Worm (Caenorhabditis elegans) whole organism, mixed stage, embryonic: ENCODE data around the gene B0491.6.

Source experiments
- M03D4.4 ChIP-seq: sonication (generic microtip); optimal IDR thresholded peaks from 2 replicates; lab custom pipeline; 2017; ENCODE audit warnings: mild to moderate bottlenecking, missing genetic modification characterization, missing compliant biosample characterization
- blmp-1 ChIP-seq: fragments of 150-350 bp; optimal IDR thresholded peaks from 2 replicates; lab custom pipeline; 2014; ENCODE audit warnings: missing biosample characterization, missing genetic modification characterization
- ceh-39 ChIP-seq: fragments of 150-350 bp; optimal IDR thresholded peaks from 2 replicates; lab custom pipeline; 2014; ENCODE audit warnings: missing biosample characterization, missing genetic modification characterization
- ceh-43 ChIP-seq: fragments of 200-800 bp; sonication (Bioruptor generic); optimal IDR thresholded peaks from 2 replicates; lab custom pipeline; 2018; ENCODE audit warnings: mild to moderate bottlenecking, missing genetic modification characterization, moderate library complexity, missing compliant biosample characterization
- ceh-83 ChIP-seq: fragments of 200-800 bp; sonication (Bioruptor generic); optimal IDR thresholded peaks from 2 replicates; lab custom pipeline; 2018; ENCODE audit warnings: mild to moderate bottlenecking, missing genetic modification characterization, missing compliant biosample characterization
- ces-1 ChIP-seq: fragments of 150-350 bp; optimal IDR thresholded peaks from 2 replicates; lab custom pipeline; 2014; ENCODE audit warnings: missing biosample characterization, missing genetic modification reagents, missing genetic modification characterization
- cnd-1 ChIP-seq: fragments of 200-800 bp; sonication (Bioruptor generic); optimal IDR thresholded peaks from 2 replicates; lab custom pipeline; 2018; ENCODE audit warnings: mild to moderate bottlenecking, missing genetic modification characterization, missing compliant biosample characterization
- drap-1 ChIP-seq: fragments of 200-800 bp; sonication (Bioruptor generic); optimal IDR thresholded peaks from 3 replicates; lab custom pipeline; 2018; ENCODE audit warnings: mild to moderate bottlenecking, missing genetic modification characterization, missing compliant biosample characterization
- elt-1 ChIP-seq: sonication (generic microtip); optimal IDR thresholded peaks from 2 replicates; lab custom pipeline; 2017; ENCODE audit warnings: missing genetic modification characterization, mild to moderate bottlenecking, missing compliant biosample characterization, antibody characterized with exemption, moderate library complexity, borderline replicate concordance; ENCODE audit not compliant: insufficient read depth
- flh-1 ChIP-seq: fragments of 200-800 bp; sonication (Bioruptor generic); optimal IDR thresholded peaks from 2 replicates; lab custom pipeline; 2018; ENCODE audit warnings: mild to moderate bottlenecking, missing genetic modification characterization, moderate library complexity, missing compliant biosample characterization
- ham-2 ChIP-seq: fragments of 200-800 bp; sonication (Bioruptor generic); optimal IDR thresholded peaks from 2 replicates; lab custom pipeline; 2018; ENCODE audit warnings: mild to moderate bottlenecking, missing genetic modification characterization, missing compliant biosample characterization
- hlh-1 ChIP-seq: fragments of 150-350 bp; optimal IDR thresholded peaks from 2 replicates; lab custom pipeline; 2014; ENCODE audit warnings: missing biosample characterization, missing genetic modification reagents, missing genetic modification characterization
- lin-13 ChIP-seq: fragments of 150-350 bp; optimal IDR thresholded peaks from 2 replicates; lab custom pipeline; 2014; ENCODE audit warnings: missing biosample characterization, missing genetic modification characterization
- lin-32 ChIP-seq: fragments of 200-800 bp; sonication (Bioruptor generic); optimal IDR thresholded peaks from 2 replicates; lab custom pipeline; 2018; ENCODE audit warnings: mild to moderate bottlenecking, missing genetic modification characterization, missing compliant biosample characterization
- lsy-2 ChIP-seq: fragments of 150-350 bp; optimal IDR thresholded peaks from 2 replicates; lab custom pipeline; 2014; ENCODE audit warnings: missing biosample characterization, missing genetic modification characterization
- mab-5 ChIP-seq: fragments of 150-350 bp; optimal IDR thresholded peaks from 2 replicates; lab custom pipeline; 2014; ENCODE audit warnings: missing biosample characterization, missing genetic modification characterization
- mep-1 ChIP-seq: fragments of 150-350 bp; optimal IDR thresholded peaks from 2 replicates; lab custom pipeline; 2017; ENCODE audit warnings: missing biosample characterization, missing genetic modification reagents, missing genetic modification characterization, inconsistent platforms
- mls-2 ChIP-seq: sonication (generic microtip); optimal IDR thresholded peaks from 2 replicates; lab custom pipeline; 2016; ENCODE audit warnings: mild to moderate bottlenecking, missing genetic modification characterization, moderate library complexity, missing compliant biosample characterization
- nhr-12 ChIP-seq: fragments of 150-350 bp; optimal IDR thresholded peaks from 2 replicates; lab custom pipeline; 2014; ENCODE audit warnings: missing biosample characterization, missing genetic modification characterization
- nhr-2 ChIP-seq: fragments of 150-350 bp; optimal IDR thresholded peaks from 2 replicates; lab custom pipeline; 2014; ENCODE audit warnings: missing biosample characterization, missing genetic modification characterization
- nhr-237 ChIP-seq: fragments of 150-350 bp; optimal IDR thresholded peaks from 2 replicates; lab custom pipeline; 2014; ENCODE audit warnings: missing biosample characterization, missing genetic modification characterization
- nhr-28 ChIP-seq: fragments of 150-350 bp; optimal IDR thresholded peaks from 2 replicates; lab custom pipeline; 2014; ENCODE audit warnings: missing biosample characterization, missing genetic modification characterization
- nhr-76 ChIP-seq: sonication (generic microtip); optimal IDR thresholded peaks from 2 replicates; lab custom pipeline; 2017; ENCODE audit warnings: missing biosample characterization, missing genetic modification characterization
- pha-4 ChIP-seq: fragments of 150-350 bp; optimal IDR thresholded peaks from 2 replicates; lab custom pipeline; 2018; ENCODE audit warnings: missing biosample characterization, missing genetic modification reagents, missing genetic modification characterization
- sem-2 ChIP-seq: fragments of 200-800 bp; sonication (Bioruptor generic); optimal IDR thresholded peaks from 2 replicates; lab custom pipeline; 2018; ENCODE audit warnings: mild to moderate bottlenecking, missing genetic modification characterization, missing compliant biosample characterization
- snpc-4 ChIP-seq: fragments of 150-350 bp; optimal IDR thresholded peaks from 2 replicates; lab custom pipeline; 2014; ENCODE audit warnings: missing biosample characterization, missing genetic modification characterization
- sptf-1 ChIP-seq: sonication (generic microtip); optimal IDR thresholded peaks from 2 replicates; lab custom pipeline; 2017; ENCODE audit warnings: mild to moderate bottlenecking, missing genetic modification characterization, moderate library complexity, missing compliant biosample characterization
- unc-120 ChIP-seq: sonication (generic microtip); optimal IDR thresholded peaks from 2 replicates; lab custom pipeline; 2017; ENCODE audit warnings: missing genetic modification characterization, missing compliant biosample characterization; ENCODE audit not compliant: poor library complexity, severe bottlenecking
- unc-39 ChIP-seq: fragments of 150-350 bp; optimal IDR thresholded peaks from 2 replicates; lab custom pipeline; 2014; ENCODE audit warnings: missing biosample characterization, missing genetic modification characterization
- unc-62 ChIP-seq: fragments of 150-350 bp; optimal IDR thresholded peaks from 2 replicates; lab custom pipeline; 2014; ENCODE audit warnings: missing biosample characterization, missing genetic modification reagents, missing genetic modification characterization
- zip-8 ChIP-seq: fragments of 150-350 bp; optimal IDR thresholded peaks from 2 replicates; lab custom pipeline; 2014; ENCODE audit warnings: missing biosample characterization, missing genetic modification characterization
- ztf-11 ChIP-seq: fragments of 150-350 bp; optimal IDR thresholded peaks from 2 replicates; lab custom pipeline; 2014; ENCODE audit warnings: missing biosample characterization, missing genetic modification characterization

The B0491.6 gene

ce11 chrII:11390865-11391264 is 42.7 kb upstream of the B0491.6 start, which contains the start of gene shn-1:
shn-1 (minus strand) TSS chrII:11390965.
- TF ChIP-seq mep-1 (tag; lab: Kevin White, UChicago) (no peak), nhr-76 (tag; lab: Kevin White, UChicago) (no peak), ceh-43 (GFP tag; lab: Kevin White, UChicago) (no peak), blmp-1 (no peak)
- TF ChIP-seq, all 35 proteins: peak for 0

DNA sequence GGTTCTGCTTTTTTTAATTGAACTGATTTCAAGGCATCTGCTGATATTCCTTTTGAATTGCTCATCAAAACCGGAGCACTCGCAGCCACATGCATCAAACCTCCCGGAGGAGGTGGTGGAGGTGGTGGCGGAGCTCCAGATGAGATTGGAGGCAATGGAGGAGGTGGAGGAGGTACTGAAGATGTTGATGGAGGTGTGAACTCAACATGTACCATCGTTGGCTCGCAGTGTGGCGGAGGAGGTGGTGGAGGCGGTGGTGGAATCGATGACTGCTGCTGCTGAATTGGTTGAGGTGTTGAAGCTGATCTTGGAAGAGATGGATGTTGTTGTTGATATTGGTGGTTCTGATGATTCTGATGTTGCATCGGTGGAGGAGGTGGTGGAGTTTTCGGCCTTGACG is 38.8 kb upstream of the B0491.6 start:
- TF ChIP-seq unc-62 (GFP tag; lab: Kevin White, UChicago) (no peak), sem-2 (GFP tag; lab: Kevin White, UChicago) (no peak), ceh-43 (GFP tag; lab: Kevin White, UChicago) (no peak), mls-2 (no peak), unc-120 (tag; lab: Kevin White, UChicago) (no peak), nhr-28 (tag; lab: Kevin White, UChicago) (no peak), flh-1 (GFP tag; lab: Kevin White, UChicago) (no peak)

DNA sequence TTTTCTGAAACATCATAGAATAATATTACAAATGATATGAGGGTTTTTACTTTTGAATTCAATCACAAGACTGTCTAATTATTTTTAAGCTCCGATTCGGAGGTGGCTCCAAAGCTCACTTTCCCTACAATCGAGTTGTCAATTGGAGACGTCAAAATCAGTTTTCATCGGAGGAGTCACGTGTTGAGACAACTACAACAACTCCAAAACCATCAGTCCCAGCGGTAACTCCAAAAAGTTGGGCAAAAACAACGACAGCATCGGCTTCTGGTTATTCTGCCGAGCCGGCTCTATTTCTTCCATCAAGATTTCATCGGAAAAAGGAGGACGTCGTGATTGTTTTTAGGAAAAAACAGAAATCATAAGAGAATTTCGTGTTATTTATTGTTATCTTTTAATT is 36.0 kb upstream of the B0491.6 start:
- TF ChIP-seq elt-1 (tag; lab: Kevin White, UChicago) (no peak), nhr-12 (no peak), sem-2 (GFP tag; lab: Kevin White, UChicago) (no peak), unc-39 (no peak), unc-120 (tag; lab: Kevin White, UChicago) (no peak), mls-2 (no peak), ceh-39 (tag; lab: Kevin White, UChicago) (no peak)

DNA sequence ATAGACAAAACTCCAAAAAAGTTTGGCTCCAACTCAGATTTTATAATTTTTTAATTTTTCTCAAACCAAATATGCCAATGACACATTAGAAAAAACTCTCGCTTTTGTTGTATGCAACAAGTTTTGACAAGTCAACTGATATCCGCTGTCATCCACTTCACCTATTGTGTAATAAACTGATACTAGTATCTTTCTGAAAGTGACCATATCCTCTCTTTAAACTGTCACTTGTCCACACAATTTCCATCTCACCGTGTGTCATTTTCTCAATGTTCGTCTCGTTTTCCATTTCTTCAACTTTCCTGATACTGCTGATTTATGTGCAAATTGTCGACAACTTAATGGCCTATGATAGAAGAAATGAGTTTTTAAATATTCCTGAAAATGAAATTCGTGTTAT is 34.9 kb upstream of the B0491.6 start, which contains the start of the genes C33B4.5 and C33B4.4:
Gene C33B4.5 (plus strand): TSS at position 270 of the 400 bp plus-strand sequence.
Gene C33B4.4 (minus strand): TSS at position 385 of the 400 bp plus-strand sequence.
- no peak for TF ChIP-seq ceh-83 (GFP tag; lab: Kevin White, UChicago)
- TF ChIP-seq zip-8 (tag; lab: Kevin White, UChicago): no peak
- no peak for TF ChIP-seq M03D4.4
- no peak for TF ChIP-seq nhr-28 (tag; lab: Kevin White, UChicago)
- TF ChIP-seq ceh-43 (GFP tag; lab: Kevin White, UChicago): no peak
- TF ChIP-seq lin-13 (tag; lab: Kevin White, UChicago): no peak

ce11 chrII:11377700-11378099 is 29.6 kb upstream of the B0491.6 start:
- TF ChIP-seq lin-13 (tag; lab: Kevin White, UChicago) (no peak), snpc-4 (tag; lab: Kevin White, UChicago) (no peak), pha-4 (tag; lab: Kevin White, UChicago) (no peak), mab-5 (tag; lab: Kevin White, UChicago) (no peak), nhr-28 (tag; lab: Kevin White, UChicago) (no peak), flh-1 (GFP tag; lab: Kevin White, UChicago) (no peak), nhr-76 (tag; lab: Kevin White, UChicago) (no peak), unc-120 (tag; lab: Kevin White, UChicago) (no peak), M03D4.4 (no peak)

ce11 chrII:11376598-11377108 is 28.5 kb upstream of the B0491.6 start:
- TF ChIP-seq pha-4 (tag; lab: Kevin White, UChicago): no peak
- no peak for TF ChIP-seq lsy-2 (tag; lab: Kevin White, UChicago)
- no peak for TF ChIP-seq ces-1 (GFP tag; lab: Kevin White, UChicago)
- TF ChIP-seq ztf-11 (tag; lab: Kevin White, UChicago): no peak
- TF ChIP-seq drap-1 (GFP tag; lab: Kevin White, UChicago): no peak
- no peak for TF ChIP-seq mep-1 (tag; lab: Kevin White, UChicago)
- TF ChIP-seq ham-2 (GFP tag; lab: Kevin White, UChicago): no peak
- TF ChIP-seq, all 35 proteins: peak for 0

ce11 chrII:11376026-11376425 is 27.9 kb upstream of the B0491.6 start:
- no peak for TF ChIP-seq ham-2 (GFP tag; lab: Kevin White, UChicago)
- no peak for TF ChIP-seq ceh-43 (GFP tag; lab: Kevin White, UChicago)
- no peak for TF ChIP-seq unc-120 (tag; lab: Kevin White, UChicago)
- no peak for TF ChIP-seq hlh-1 (tag; lab: Kevin White, UChicago)
- TF ChIP-seq nhr-237: no peak
- no peak for TF ChIP-seq ztf-11 (tag; lab: Kevin White, UChicago)
- TF ChIP-seq sptf-1: no peak
- no peak for TF ChIP-seq mls-2
- TF ChIP-seq lin-32: no peak
- no peak for TF ChIP-seq M03D4.4
- no peak for TF ChIP-seq zip-8 (tag; lab: Kevin White, UChicago)
- TF ChIP-seq cnd-1 (tag; lab: Kevin White, UChicago): no peak
- TF ChIP-seq lsy-2 (tag; lab: Kevin White, UChicago): no peak
- TF ChIP-seq drap-1 (GFP tag; lab: Kevin White, UChicago): no peak
- no peak for TF ChIP-seq nhr-2 (tag; lab: Kevin White, UChicago)
- no peak for TF ChIP-seq lin-13 (tag; lab: Kevin White, UChicago)
